Worm (Caenorhabditis elegans): ENCODE results near the gene F40G9.18.

The F40G9.18 gene

ce11 chrIII:169478-169877 lies at the start of gene F40G9.18:
TSS of gene F40G9.18 (minus strand) at chrIII:169578.
- no peak for TF ChIP-seq him-1 (tag; optimal IDR thresholded peaks at IDR 0.05)
- TF ChIP-seq dao-5 (tag; optimal IDR thresholded peaks at IDR 0.05): no peak
- no peak for TF ChIP-seq W03F9.2 (tag; optimal IDR thresholded peaks at IDR 0.05)

- TF ChIP-seq dao-5 (tag; optimal IDR thresholded peaks at IDR 0.05): no peak
- no peak for TF ChIP-seq him-1 (tag; optimal IDR thresholded peaks at IDR 0.05)
- no peak for TF ChIP-seq W03F9.2 (tag; optimal IDR thresholded peaks at IDR 0.05)
Measured at ce11 chrIII:211387-211786, 42.0 kb upstream of the F40G9.18 start.

ce11 chrIII:209695-210091 lies 40.3 kb upstream of the F40G9.18 start, which contains the start of gene klp-20:
TSS of gene klp-20 (plus strand) at chrIII:209992.
- TF ChIP-seq W03F9.2 (tag; optimal IDR thresholded peaks at IDR 0.05) (no peak), dao-5 (tag; optimal IDR thresholded peaks at IDR 0.05) (no peak), him-1 (tag; optimal IDR thresholded peaks at IDR 0.05) (no peak)

- TF ChIP-seq W03F9.2 (tag; optimal IDR thresholded peaks at IDR 0.05) (no peak), him-1 (tag; optimal IDR thresholded peaks at IDR 0.05) (no peak), dao-5 (tag; optimal IDR thresholded peaks at IDR 0.05) (no peak)
Measured at ce11 chrIII:208793-209694, 39.7 kb upstream of the F40G9.18 start.

ce11 chrIII:207023-207422 lies 37.6 kb upstream of the F40G9.18 start, which contains the start of gene W10C4.1:
TSS of gene W10C4.1 (minus strand) at chrIII:207123.
- TF ChIP-seq dao-5 (tag; optimal IDR thresholded peaks at IDR 0.05) (no peak), him-1 (tag; optimal IDR thresholded peaks at IDR 0.05) (no peak), W03F9.2 (tag; optimal IDR thresholded peaks at IDR 0.05) (no peak)

- TF ChIP-seq dao-5 (tag; optimal IDR thresholded peaks at IDR 0.05) (no peak), him-1 (tag; optimal IDR thresholded peaks at IDR 0.05) (no peak), W03F9.2 (tag; optimal IDR thresholded peaks at IDR 0.05) (no peak)
Measured at ce11 chrIII:203953-204352, 34.6 kb upstream of the F40G9.18 start.

ce11 chrIII:194160-194559 lies 24.8 kb upstream of the F40G9.18 start, which contains the start of gene F40G9.17:
TSS of gene F40G9.17 (plus strand) at chrIII:194460.
- TF ChIP-seq him-1 (tag; optimal IDR thresholded peaks at IDR 0.05): no peak
- TF ChIP-seq W03F9.2 (tag; optimal IDR thresholded peaks at IDR 0.05): no peak
- no peak for TF ChIP-seq dao-5 (tag; optimal IDR thresholded peaks at IDR 0.05)

ce11 chrIII:191803-192202 lies 22.4 kb upstream of the F40G9.18 start, which contains the start of gene sec-20:
TSS of gene sec-20 (plus strand) at chrIII:192103.
- no peak for TF ChIP-seq W03F9.2 (tag; optimal IDR thresholded peaks at IDR 0.05)
- TF ChIP-seq dao-5 (tag; optimal IDR thresholded peaks at IDR 0.05): no peak
- no peak for TF ChIP-seq him-1 (tag; optimal IDR thresholded peaks at IDR 0.05)

- TF ChIP-seq dao-5 (tag; optimal IDR thresholded peaks at IDR 0.05) (no peak), W03F9.2 (tag; optimal IDR thresholded peaks at IDR 0.05) (no peak), him-1 (tag; optimal IDR thresholded peaks at IDR 0.05) (no peak)
Measured at ce11 chrIII:190686-191085, 21.3 kb upstream of the F40G9.18 start, which contains the start of gene cox-17. TSS of gene cox-17 (plus strand) at chrIII:190986.

ce11 chrIII:189280-189679 lies 19.9 kb upstream of the F40G9.18 start:
- TF ChIP-seq him-1 (tag; optimal IDR thresholded peaks at IDR 0.05) (no peak), dao-5 (tag; optimal IDR thresholded peaks at IDR 0.05) (no peak), W03F9.2 (tag; optimal IDR thresholded peaks at IDR 0.05) (no peak)

ce11 chrIII:188426-188888 lies 19.1 kb upstream of the F40G9.18 start, which contains the start of gene ubc-20:
TSS of gene ubc-20 (plus strand) at chrIII:188838.
- no peak for TF ChIP-seq him-1 (tag; optimal IDR thresholded peaks at IDR 0.05)

ce11 chrIII:187829-188228 lies 18.5 kb upstream of the F40G9.18 start, which contains the start of gene mxl-2:
TSS of gene mxl-2 (minus strand) at chrIII:188131.
- TF ChIP-seq W03F9.2 (tag; optimal IDR thresholded peaks at IDR 0.05) (no peak), dao-5 (tag; optimal IDR thresholded peaks at IDR 0.05) (no peak), him-1 (tag; optimal IDR thresholded peaks at IDR 0.05) (no peak)

- TF ChIP-seq him-1 (tag; optimal IDR thresholded peaks at IDR 0.05) (no peak), W03F9.2 (tag; optimal IDR thresholded peaks at IDR 0.05) (no peak), dao-5 (tag; optimal IDR thresholded peaks at IDR 0.05) (no peak)
Measured at ce11 chrIII:184335-184734, 15.0 kb upstream of the F40G9.18 start.

- TF ChIP-seq W03F9.2 (tag; optimal IDR thresholded peaks at IDR 0.05) (no peak), dao-5 (tag; optimal IDR thresholded peaks at IDR 0.05) (no peak), him-1 (tag; optimal IDR thresholded peaks at IDR 0.05) (no peak)
Measured at ce11 chrIII:183072-183471, 13.7 kb upstream of the F40G9.18 start.

Data from whole organism, L4/young adult.